Worm (Caenorhabditis elegans) whole organism, midembryonic: Measurements from ENCODE around the gene sri-19.
"Not testable (repeated sequence)": the region's sequence is repeated elsewhere in the genome, so short reads cannot be mapped to it uniquely, and the experiment has no call there.

Experiments used
- cog-1 ChIP-seq: sonication (generic microtip); optimal IDR thresholded peaks from 2 replicates; lab custom pipeline; 2016; ENCODE audit warnings: missing genetic modification characterization, missing compliant biosample characterization
- flt-1 ChIP-seq: fragments of 200-800 bp; sonication (Bioruptor generic); IDR thresholded peaks from 2 replicates; pipeline ENCODE4 v1.3.6; 2022; ENCODE audit warnings: missing genetic modification characterization, missing compliant biosample characterization
- med-1 ChIP-seq: sonication (generic microtip); optimal IDR thresholded peaks from 2 replicates; lab custom pipeline; 2017; ENCODE audit warnings: missing genetic modification characterization, mild to moderate bottlenecking, missing compliant biosample characterization, antibody characterized with exemption, missing genetic modification reagents; ENCODE audit not compliant: insufficient read depth
- ref-1 ChIP-seq: fragments of 200-800 bp; sonication (Bioruptor generic); conservative IDR thresholded peaks from 2 replicates; pipeline ENCODE4 v1.3.6; 2022; ENCODE audit warnings: missing genetic modification reagents, missing genetic modification characterization, missing compliant biosample characterization
- tab-1 ChIP-seq: fragments of 200-800 bp; sonication (Bioruptor generic); IDR thresholded peaks from 2 replicates; pipeline ENCODE4 v1.3.6; 2022; ENCODE audit warnings: missing genetic modification characterization, missing compliant biosample characterization
- ztf-29 ChIP-seq: fragments of 200-800 bp; sonication (Bioruptor generic); IDR thresholded peaks from 2 replicates; pipeline ENCODE4 v1.3.6; 2022; ENCODE audit warnings: missing genetic modification reagents, missing genetic modification characterization, missing compliant biosample characterization

- not testable (repeated sequence) for TF ChIP-seq flt-1 (GFP tag; lab: Robert Waterston, UW); tab-1 (GFP tag; lab: Robert Waterston, UW); ref-1; med-1; ztf-29 (GFP tag; lab: Robert Waterston, UW); cog-1 (tag; lab: Kevin White, UChicago)
These were observed 3.2 kb upstream of the sri-19 start, which contains the start of gene Y69E1A.4 for ce11 chrIV:10954955-10955354.
